Worm (Caenorhabditis elegans) whole organism, L4 larva: ENCODE results near the gene R02D5.3.
A peak's percentile ranks its signal among the peaks of the same experiment; 100 is the strongest.

Experiments used
- F10B5.3 ChIP-seq: sonication (generic microtip); optimal IDR thresholded peaks from 2 replicates; lab custom pipeline; 2016; ENCODE audit warnings: mild to moderate bottlenecking, missing genetic modification characterization, missing compliant biosample characterization
- F37D6.2 ChIP-seq: sonication (generic microtip); optimal IDR thresholded peaks from 2 replicates; lab custom pipeline; 2016; ENCODE audit warnings: mild to moderate bottlenecking, missing genetic modification characterization, missing compliant biosample characterization
- F44E2.7 ChIP-seq: fragments of 200-800 bp; sonication (Bioruptor generic); IDR thresholded peaks from 2 replicates; pipeline ENCODE4 v2.1.2; 2022; ENCODE audit warnings: missing genetic modification characterization, missing compliant biosample characterization
- F49E8.2 ChIP-seq: sonication (generic microtip); optimal IDR thresholded peaks from 2 replicates; lab custom pipeline; 2016; ENCODE audit warnings: missing compliant biosample characterization, mild to moderate bottlenecking, missing genetic modification characterization, borderline replicate concordance
- Y5F2A.4 ChIP-seq: fragments of 200-800 bp; sonication (Bioruptor generic); optimal IDR thresholded peaks from 2 replicates; lab custom pipeline; 2018; ENCODE audit warnings: mild to moderate bottlenecking, missing genetic modification characterization, missing compliant biosample characterization
- Y75B8A.6 ChIP-seq: fragments of 200-800 bp; sonication (Bioruptor generic); IDR thresholded peaks from 2 replicates; pipeline ENCODE4 v1.3.6; 2022; ENCODE audit warnings: missing genetic modification reagents, missing genetic modification characterization, missing compliant biosample characterization
- ZK546.5 ChIP-seq, 2 experiments: sonication (generic microtip); optimal IDR thresholded peaks; 2 replicates each; lab custom pipeline; 2017; ENCODE audit warnings: missing biosample characterization in 2 of 2, missing genetic modification characterization in 2 of 2
- aha-1 ChIP-seq: fragments of 150-350 bp; peaks from one replicate; lab custom pipeline; 2014; ENCODE audit warnings: missing biosample characterization, missing genetic modification characterization
- ceh-20 ChIP-seq: fragments of 200-800 bp; sonication (Bioruptor generic); IDR thresholded peaks from 2 replicates; pipeline ENCODE4 v1.3.6; 2022; ENCODE audit warnings: missing genetic modification reagents, missing genetic modification characterization, missing compliant biosample characterization
- cey-2 ChIP-seq: sonication (generic microtip); optimal IDR thresholded peaks from 3 replicates; lab custom pipeline; 2017; ENCODE audit warnings: missing genetic modification characterization, mild to moderate bottlenecking, missing compliant biosample characterization, antibody characterized with exemption, borderline replicate concordance; ENCODE audit not compliant: insufficient read depth
- ctbp-1 ChIP-seq: fragments of 200-800 bp; sonication (Bioruptor generic); IDR thresholded peaks from 2 replicates; pipeline ENCODE4 v1.3.6; 2022; ENCODE audit warnings: missing genetic modification reagents, missing genetic modification characterization, missing compliant biosample characterization
- daf-16 ChIP-seq, 3 experiments: sonication (generic microtip); optimal IDR thresholded peaks; 2 replicates each; lab custom pipeline; 2016 to 2017; ENCODE audit warnings: missing genetic modification characterization in 3 of 3, missing genetic modification reagents in 3 of 3, mild to moderate bottlenecking in 2 of 3, missing compliant biosample characterization in 2 of 3, missing biosample characterization in 1 of 3, moderate library complexity in 1 of 3
- dmd-6 ChIP-seq: fragments of 200-800 bp; sonication (Bioruptor generic); IDR thresholded peaks from 2 replicates; pipeline ENCODE4 v1.3.6; 2022; ENCODE audit warnings: missing genetic modification reagents, missing genetic modification characterization, missing compliant biosample characterization
- dmd-8 ChIP-seq: fragments of 200-800 bp; sonication (Bioruptor generic); IDR thresholded peaks from 2 replicates; pipeline ENCODE4 v1.3.6; 2022; ENCODE audit warnings: missing genetic modification characterization, missing compliant biosample characterization
- dve-1 ChIP-seq: sonication (generic microtip); optimal IDR thresholded peaks from 2 replicates; lab custom pipeline; 2017; ENCODE audit warnings: antibody characterized with exemption, mild to moderate bottlenecking, missing genetic modification characterization, missing compliant biosample characterization; ENCODE audit not compliant: insufficient read depth
- fkh-10 ChIP-seq: fragments of 150-350 bp; optimal IDR thresholded peaks from 2 replicates; lab custom pipeline; 2014; ENCODE audit warnings: missing biosample characterization, missing genetic modification reagents, missing genetic modification characterization
- hlh-11 ChIP-seq: fragments of 200-800 bp; sonication (Bioruptor generic); optimal IDR thresholded peaks from 2 replicates; lab custom pipeline; 2018; ENCODE audit warnings: mild to moderate bottlenecking, missing genetic modification characterization, missing compliant biosample characterization
- hlh-30 ChIP-seq: sonication (generic microtip); optimal IDR thresholded peaks from 2 replicates; lab custom pipeline; 2017; ENCODE audit warnings: antibody characterized with exemption, mild to moderate bottlenecking, missing genetic modification characterization, missing compliant biosample characterization; ENCODE audit not compliant: insufficient read depth
- jun-1 ChIP-seq: fragments of 150-350 bp; optimal IDR thresholded peaks from 2 replicates; lab custom pipeline; 2014; ENCODE audit warnings: missing biosample characterization, missing genetic modification reagents, missing genetic modification characterization
- lim-7 ChIP-seq: fragments of 200-800 bp; sonication (Bioruptor generic); IDR thresholded peaks from 2 replicates; pipeline ENCODE4 v1.3.6; 2022; ENCODE audit warnings: missing genetic modification characterization, missing compliant biosample characterization
- lin-38 ChIP-seq: fragments of 200-800 bp; sonication (Bioruptor generic); IDR thresholded peaks from 2 replicates; pipeline ENCODE4 v1.3.6; 2022; ENCODE audit warnings: missing genetic modification reagents, missing genetic modification characterization, missing compliant biosample characterization
- lir-3 ChIP-seq: sonication (generic microtip); optimal IDR thresholded peaks from 2 replicates; lab custom pipeline; 2016; ENCODE audit warnings: mild to moderate bottlenecking, missing genetic modification characterization, missing compliant biosample characterization
- madf-9 ChIP-seq: fragments of 200-800 bp; sonication (Bioruptor generic); conservative IDR thresholded peaks from 2 replicates; pipeline ENCODE4 v1.3.6; 2022; ENCODE audit warnings: missing genetic modification reagents, missing genetic modification characterization, missing compliant biosample characterization
- mdl-1 ChIP-seq, 2 experiments: fragments of 150-350 bp in 1 of 2; sonication (generic microtip) in 1 of 2; optimal IDR thresholded peaks; 2 replicates each; lab custom pipeline; 2014 to 2017; ENCODE audit warnings: missing biosample characterization in 2 of 2, missing genetic modification characterization in 2 of 2
- mep-1 ChIP-seq: fragments of 150-350 bp; sonication (generic microtip); optimal IDR thresholded peaks from 3 replicates; lab custom pipeline; 2014; ENCODE audit warnings: missing biosample characterization, missing genetic modification characterization
- mes-2 ChIP-seq: sonication (generic microtip); optimal IDR thresholded peaks from 2 replicates; lab custom pipeline; 2016; ENCODE audit warnings: missing genotype, mild to moderate bottlenecking, missing genetic modification characterization, missing compliant biosample characterization; ENCODE audit not compliant: poor library complexity, severe bottlenecking
- mxl-3 ChIP-seq: fragments of 200-800 bp; sonication (Bioruptor generic); optimal IDR thresholded peaks from 2 replicates; lab custom pipeline; 2018; ENCODE audit warnings: mild to moderate bottlenecking, missing genetic modification characterization, missing compliant biosample characterization
- nhr-102 ChIP-seq: sonication (generic microtip); optimal IDR thresholded peaks from 2 replicates; lab custom pipeline; 2016; ENCODE audit warnings: mild to moderate bottlenecking, missing genetic modification characterization, moderate library complexity, missing compliant biosample characterization
- nhr-237 ChIP-seq: sonication (generic microtip); optimal IDR thresholded peaks from 2 replicates; lab custom pipeline; 2017; ENCODE audit warnings: missing biosample characterization, missing genetic modification characterization
- nhr-28 ChIP-seq: fragments of 150-350 bp; optimal IDR thresholded peaks from 2 replicates; lab custom pipeline; 2014; ENCODE audit warnings: missing biosample characterization, missing genetic modification characterization
- nhr-41 ChIP-seq: fragments of 200-800 bp; sonication (Bioruptor generic); IDR thresholded peaks from 2 replicates; pipeline ENCODE4 v1.3.6; 2022; ENCODE audit warnings: missing genetic modification reagents, missing genetic modification characterization, missing compliant biosample characterization
- nhr-6 ChIP-seq: fragments of 150-350 bp; optimal IDR thresholded peaks from 2 replicates; lab custom pipeline; 2014; ENCODE audit warnings: missing biosample characterization, missing genetic modification characterization
- nhr-76 ChIP-seq: fragments of 150-350 bp; optimal IDR thresholded peaks from 2 replicates; lab custom pipeline; 2014; ENCODE audit warnings: missing biosample characterization, missing genetic modification characterization
- nhr-77 ChIP-seq: fragments of 150-350 bp; optimal IDR thresholded peaks from 2 replicates; lab custom pipeline; 2014; ENCODE audit warnings: missing biosample characterization, missing genetic modification characterization
- pqm-1 ChIP-seq: sonication (generic microtip); optimal IDR thresholded peaks from 2 replicates; lab custom pipeline; 2017; ENCODE audit warnings: missing biosample characterization, missing genetic modification characterization
- rbr-2 ChIP-seq: sonication (generic microtip); optimal IDR thresholded peaks from 2 replicates; lab custom pipeline; 2016; ENCODE audit warnings: missing genotype, missing genetic modification characterization, missing compliant biosample characterization
- sdz-12 ChIP-seq: fragments of 200-800 bp; sonication (Bioruptor generic); optimal IDR thresholded peaks from 2 replicates; lab custom pipeline; 2018; ENCODE audit warnings: mild to moderate bottlenecking, missing genetic modification characterization, missing compliant biosample characterization
- skn-1 ChIP-seq: fragments of 150-350 bp; optimal IDR thresholded peaks from 2 replicates; lab custom pipeline; 2014; ENCODE audit warnings: missing biosample characterization, missing genetic modification characterization
- snpc-4 ChIP-seq: fragments of 150-350 bp; optimal IDR thresholded peaks from 2 replicates; lab custom pipeline; 2014; ENCODE audit warnings: missing biosample characterization, missing genetic modification characterization
- spr-3 ChIP-seq: fragments of 200-800 bp; sonication (Bioruptor generic); optimal IDR thresholded peaks from 2 replicates; lab custom pipeline; 2018; ENCODE audit warnings: mild to moderate bottlenecking, missing genetic modification characterization, missing compliant biosample characterization
- tra-1 ChIP-seq: fragments of 200-800 bp; sonication (Bioruptor generic); IDR thresholded peaks from 2 replicates; pipeline ENCODE4 v1.3.6; 2022; ENCODE audit warnings: missing genetic modification reagents, missing genetic modification characterization, missing compliant biosample characterization
- unc-130 ChIP-seq: sonication (generic microtip); optimal IDR thresholded peaks from 2 replicates; lab custom pipeline; 2016; ENCODE audit warnings: missing genetic modification reagents, missing genetic modification characterization, missing compliant biosample characterization
- vab-7 ChIP-seq: fragments of 200-800 bp; sonication (Bioruptor generic); IDR thresholded peaks from 2 replicates; pipeline ENCODE4 v1.3.6; 2022; ENCODE audit warnings: missing genetic modification reagents, missing genetic modification characterization, missing compliant biosample characterization
- zfp-3 ChIP-seq: fragments of 200-800 bp; sonication (Bioruptor generic); conservative IDR thresholded peaks from 2 replicates; pipeline ENCODE4 v1.3.6; 2022; ENCODE audit warnings: missing genetic modification reagents, missing genetic modification characterization, missing compliant biosample characterization
- zip-2 ChIP-seq: fragments of 150-350 bp; optimal IDR thresholded peaks from 2 replicates; lab custom pipeline; 2014; ENCODE audit warnings: missing biosample characterization, missing genetic modification characterization

Gene R02D5.3

ce11 chrV:14501136-14501535, 18.2 kb downstream of the R02D5.3 start, which contains the start of gene R02D5.24:
TSS of gene R02D5.24 (plus strand) at chrV:14501340.
- peak; percentile 64 for TF ChIP-seq aha-1 (tag; lab: Kevin White, UChicago)
- no peak for TF ChIP-seq zip-2 (tag; lab: Kevin White, UChicago)
- peak; percentile 63 for TF ChIP-seq nhr-6 (tag; lab: Kevin White, UChicago)

- TF ChIP-seq pqm-1 (tag; lab: Kevin White, UChicago) (peak; percentile 95), F49E8.2 (tag; lab: Kevin White, UChicago) (no peak), jun-1 (tag; lab: Kevin White, UChicago) (no peak), rbr-2 (tag; lab: Kevin White, UChicago) (no peak), mes-2 (peak; percentile 11), lim-7 (no peak), mxl-3 (GFP tag; lab: Kevin White, UChicago) (peak; percentile 1), F44E2.7 (no peak), sdz-12 (no peak), nhr-6 (tag; lab: Kevin White, UChicago) (peak; percentile 76), lir-3 (tag; lab: Kevin White, UChicago) (no peak), mep-1 (peak; percentile 30), skn-1 (tag; lab: Kevin White, UChicago) (no peak), mdl-1 (tag; optimal IDR thresholded peaks at IDR 0.05; lab: Kevin White, UChicago) (peak in 1 of 2 experiments; percentile 38), cey-2 (tag; lab: Kevin White, UChicago) (no peak), dve-1 (peak; percentile 51), daf-16 (GFP tag; optimal IDR thresholded peaks at IDR 0.05; lab: Kevin White, UChicago) (no peak), daf-16 (tag; optimal IDR thresholded peaks at IDR 0.05; lab: Kevin White, UChicago) (peak; percentile 78), aha-1 (tag; lab: Kevin White, UChicago) (peak; percentile 94), madf-9 (GFP tag; lab: Robert Waterston, UW) (no peak), dmd-6 (peak; percentile 50; the same call in 1 of the 2 replicates), nhr-28 (peak; percentile 96), hlh-30 (tag; lab: Kevin White, UChicago) (peak; percentile 44), hlh-11 (tag; lab: Kevin White, UChicago) (peak; percentile 75), Y5F2A.4 (GFP tag; lab: Kevin White, UChicago) (no peak), ZK546.5 (tag; optimal IDR thresholded peaks at IDR 0.05; lab: Kevin White, UChicago) (no peak), tra-1 (0 out of 2 replicates have a peak, but pooled peaks have one; percentile 22), nhr-77 (peak; percentile 68), F10B5.3 (tag; lab: Kevin White, UChicago) (no peak)
Measured at ce11 chrV:14503065-14503464, 20.1 kb downstream of the R02D5.3 start.

- no peak for TF ChIP-seq dmd-8
- peak; percentile 23 for TF ChIP-seq nhr-6 (tag; lab: Kevin White, UChicago)
- peak; percentile 87 for TF ChIP-seq aha-1 (tag; lab: Kevin White, UChicago)
- TF ChIP-seq daf-16 (GFP tag; optimal IDR thresholded peaks at IDR 0.05; lab: Kevin White, UChicago): no peak
- TF ChIP-seq daf-16 (tag; optimal IDR thresholded peaks at IDR 0.05; lab: Kevin White, UChicago): peak; percentile 60
- no peak for TF ChIP-seq nhr-77
- TF ChIP-seq nhr-102 (tag; lab: Kevin White, UChicago): no peak
Measured at ce11 chrV:14504120-14504519, 21.2 kb downstream of the R02D5.3 start.

- TF ChIP-seq nhr-6 (tag; lab: Kevin White, UChicago): no peak
- no peak for TF ChIP-seq zfp-3 (GFP tag; lab: Robert Waterston, UW)
- no peak for TF ChIP-seq Y75B8A.6 (GFP tag; lab: Robert Waterston, UW)
- peak; percentile 14 for TF ChIP-seq nhr-28
- no peak for TF ChIP-seq unc-130 (GFP tag; lab: Kevin White, UChicago)
- TF ChIP-seq lin-38 (GFP tag; lab: Robert Waterston, UW): no peak
- TF ChIP-seq nhr-41 (GFP tag; lab: Robert Waterston, UW): no peak
- TF ChIP-seq fkh-10 (GFP tag; lab: Kevin White, UChicago): no peak
- TF ChIP-seq ceh-20 (GFP tag; lab: Robert Waterston, UW): no peak
- TF ChIP-seq mxl-3 (GFP tag; lab: Kevin White, UChicago): peak; percentile 30
- peak; percentile 27; the same call in 1 of the 2 replicates for TF ChIP-seq dmd-6
- peak; percentile 6 for TF ChIP-seq hlh-11 (tag; lab: Kevin White, UChicago)
- TF ChIP-seq F49E8.2 (tag; lab: Kevin White, UChicago): no peak
- no peak for TF ChIP-seq nhr-76 (tag; lab: Kevin White, UChicago)
- TF ChIP-seq vab-7: no peak
- TF ChIP-seq snpc-4: no peak
- no peak for TF ChIP-seq nhr-237 (tag; lab: Kevin White, UChicago)
- peak; percentile 23 for TF ChIP-seq mep-1
- TF ChIP-seq F37D6.2: no peak
- TF ChIP-seq spr-3 (GFP tag; lab: Kevin White, UChicago): no peak
- TF ChIP-seq ctbp-1 (GFP tag; lab: Robert Waterston, UW): no peak
Measured at ce11 chrV:14504774-14505173, 21.8 kb downstream of the R02D5.3 start.
